ENCODE assay signal across 3 worm cellular contexts in the genomic region with DNA sequence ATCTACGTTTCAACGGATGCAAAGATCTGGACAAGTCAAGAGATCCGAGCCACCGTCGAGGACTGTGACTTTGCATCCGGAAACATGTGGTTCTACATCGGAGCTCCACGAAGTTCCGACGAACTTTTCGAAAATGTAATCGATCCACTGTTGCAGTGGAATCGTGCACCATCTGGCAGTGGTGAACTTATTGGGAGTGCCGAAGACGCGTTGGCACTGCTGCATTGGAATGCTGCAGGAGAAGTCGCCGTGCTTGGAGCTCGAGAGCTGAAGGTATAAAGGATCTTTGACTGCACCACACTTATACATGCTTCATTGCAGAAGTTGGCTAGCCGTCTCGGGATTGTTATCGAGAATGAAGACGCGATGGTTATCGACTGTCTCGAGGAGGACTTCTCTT.
TF ChIP-seq lines count a peak whose summit lies in the region.

No protein-coding gene starts in this region.

TF ChIP-seq in whole organism, L3 larva, 47 proteins besides CTCF, POLR2A, EP300 and RAD21 (continued from another document):
- TF ChIP-seq nhr-76 (tag; optimal IDR thresholded peaks at IDR 0.05; lab: Kevin White, UChicago) = no peak

TF ChIP-seq in whole organism, L4 larva, 104 proteins besides CTCF, POLR2A, EP300 and RAD21 (continued from another document):
- TF ChIP-seq T20F7.1 (GFP tag; optimal IDR thresholded peaks at IDR 0.05; lab: Kevin White, UChicago) (no peak), spr-3 (GFP tag; optimal IDR thresholded peaks at IDR 0.05; lab: Kevin White, UChicago) (peak; percentile 0), ceh-32 (tag; optimal IDR thresholded peaks at IDR 0.05; lab: Kevin White, UChicago; ENCODE audit: poor library complexity) (no peak), mxl-2 (GFP tag; conservative IDR thresholded peaks at IDR 0.05; lab: Robert Waterston, UW) (no peak), F44E2.7 (GFP tag; IDR thresholded peaks at IDR 0.05; lab: Robert Waterston, UW) (no peak), saeg-2 (GFP tag; IDR thresholded peaks at IDR 0.05; lab: Robert Waterston, UW) (no peak), madf-5 (GFP tag; IDR thresholded peaks at IDR 0.05; lab: Robert Waterston, UW) (no peak), ceh-62 (tag; optimal IDR thresholded peaks at IDR 0.05; lab: Kevin White, UChicago) (no peak), nhr-41 (GFP tag; IDR thresholded peaks at IDR 0.05; lab: Robert Waterston, UW) (no peak), set-16 (GFP tag; IDR thresholded peaks at IDR 0.05; lab: Robert Waterston, UW) (peak; percentile 29; the same call in 1 of the 2 replicates), mes-2 (tag; optimal IDR thresholded peaks at IDR 0.05; lab: Kevin White, UChicago; ENCODE audit: poor library complexity, severe bottlenecking) (no peak), sdz-12 (GFP tag; optimal IDR thresholded peaks at IDR 0.05; lab: Kevin White, UChicago) (no peak), arid-1 (GFP tag; conservative IDR thresholded peaks at IDR 0.05; lab: Robert Waterston, UW) (no peak), daf-8 (GFP tag; IDR thresholded peaks at IDR 0.05; lab: Robert Waterston, UW) (no peak), nhr-77 (tag; optimal IDR thresholded peaks at IDR 0.05; lab: Kevin White, UChicago) (no peak), ama-1 (optimal IDR thresholded peaks at IDR 0.05; lab: Kevin White, UChicago) (peak; percentile 61), zfp-3 (GFP tag; conservative IDR thresholded peaks at IDR 0.05; lab: Robert Waterston, UW) (no peak), rbr-2 (tag; optimal IDR thresholded peaks at IDR 0.05; lab: Kevin White, UChicago) (no peak), tra-1 (GFP tag; IDR thresholded peaks at IDR 0.05; lab: Robert Waterston, UW) (no peak), Y5F2A.4 (GFP tag; optimal IDR thresholded peaks at IDR 0.05; lab: Kevin White, UChicago) (no peak), hlh-11 (tag; optimal IDR thresholded peaks at IDR 0.05; lab: Kevin White, UChicago) (no peak), nhr-48 (tag; optimal IDR thresholded peaks at IDR 0.05; lab: Kevin White, UChicago) (no peak), nhr-28 (tag; optimal IDR thresholded peaks at IDR 0.05; lab: Kevin White, UChicago) (no peak), lim-7 (GFP tag; IDR thresholded peaks at IDR 0.05; lab: Robert Waterston, UW) (no peak), skn-1 (tag; optimal IDR thresholded peaks at IDR 0.05; lab: Kevin White, UChicago) (no peak), ztf-11 (tag; optimal IDR thresholded peaks at IDR 0.05; lab: Kevin White, UChicago) (no peak), spr-1 (tag; optimal IDR thresholded peaks at IDR 0.05; lab: Kevin White, UChicago) (no peak), jun-1 (tag; optimal IDR thresholded peaks at IDR 0.05; lab: Kevin White, UChicago) (no peak), snpc-1.2 (GFP tag; IDR thresholded peaks at IDR 0.05; lab: Robert Waterston, UW) (no peak), unc-130 (GFP tag; optimal IDR thresholded peaks at IDR 0.05; lab: Kevin White, UChicago) (no peak), aly-2 (tag; optimal IDR thresholded peaks at IDR 0.05; lab: Kevin White, UChicago) (no peak)
TF ChIP-seq in whole organism, L4 larva: peak in this region for 8.

TF ChIP-seq in whole organism, young adult, 124 proteins besides CTCF, POLR2A, EP300 and RAD21 (continued from another document):
- TF ChIP-seq snpc-1.3 (tag; optimal IDR thresholded peaks at IDR 0.05; lab: Kevin White, UChicago; ENCODE audit: insufficient read depth) (no peak), Y79H2A.3 (GFP tag; conservative IDR thresholded peaks at IDR 0.05; lab: Robert Waterston, UW) (peak; percentile 40; the same call in 1 of the 2 replicates), ama-1 (optimal IDR thresholded peaks at IDR 0.05; lab: Kevin White, UChicago) (peak; percentile 53), ama-1 (GFP tag; optimal IDR thresholded peaks at IDR 0.05; lab: Kevin White, UChicago) (no peak), lin-54 (GFP tag; optimal IDR thresholded peaks at IDR 0.05; lab: Kevin White, UChicago) (no peak), fkh-3 (tag; optimal IDR thresholded peaks at IDR 0.05; lab: Kevin White, UChicago) (no peak), nfyb-1 (GFP tag; IDR thresholded peaks at IDR 0.05; lab: Robert Waterston, UW) (0 out of 2 replicates have a peak, but pooled peaks have one; percentile 28), attf-5 (GFP tag; optimal IDR thresholded peaks at IDR 0.05; lab: Kevin White, UChicago) (no peak), B0336.3 (GFP tag; IDR thresholded peaks at IDR 0.05; lab: Robert Waterston, UW) (peak; percentile 43; the same call in 1 of the 2 replicates), rpc-1 (optimal IDR thresholded peaks at IDR 0.05; lab: Kevin White, UChicago) (no peak), rpc-1 (tag; optimal IDR thresholded peaks at IDR 0.05; lab: Kevin White, UChicago) (no peak)
